Fruit fly (Drosophila melanogaster) whole organism, embryonic: Measurements from ENCODE around the gene sr.

Experiments
- Bgb ChIP-seq: fragments of 200-800 bp; sonication (Bioruptor generic); IDR thresholded peaks from 2 replicates; pipeline ENCODE4 v1.3.6; 2022; ENCODE audit warnings: missing biosample characterization, missing genetic modification characterization; ENCODE audit not compliant: partially characterized antibody
- CG10267 ChIP-seq: fragments of 200-800 bp; sonication (Bioruptor generic); optimal IDR thresholded peaks from 2 replicates; lab custom pipeline; 2018; ENCODE audit warnings: missing biosample characterization, mild to moderate bottlenecking, missing genetic modification characterization, moderate library complexity
- CG10366 ChIP-seq: fragments of 200-800 bp; sonication (Bioruptor generic); IDR thresholded peaks from 2 replicates; pipeline ENCODE4 v1.3.6; 2022; ENCODE audit warnings: missing biosample characterization, missing genetic modification characterization
- CG10462 ChIP-seq: fragments of 200-800 bp; sonication (Bioruptor generic); optimal IDR thresholded peaks from 2 replicates; lab custom pipeline; 2016; ENCODE audit warnings: missing biosample characterization, missing genetic modification characterization
- CG12219 ChIP-seq: fragments of 200-800 bp; sonication (Bioruptor generic); optimal IDR thresholded peaks from 3 replicates; lab custom pipeline; 2018; ENCODE audit warnings: missing biosample characterization, mild to moderate bottlenecking, missing genetic modification characterization
- CG13287 ChIP-seq: fragments of 200-800 bp; sonication (Bioruptor generic); IDR thresholded peaks from 2 replicates; pipeline ENCODE4 v1.3.6; 2022; ENCODE audit warnings: missing biosample characterization, missing genetic modification characterization; ENCODE audit not compliant: partially characterized antibody
- CG15011 ChIP-seq: fragments of 200-800 bp; sonication (Bioruptor generic); optimal IDR thresholded peaks from 3 replicates; lab custom pipeline; 2018; ENCODE audit warnings: missing biosample characterization, mild to moderate bottlenecking, missing genetic modification characterization
- CG15514 ChIP-seq: fragments of 200-800 bp; sonication (Bioruptor generic); optimal IDR thresholded peaks from 3 replicates; lab custom pipeline; 2017; ENCODE audit warnings: missing biosample characterization, missing genetic modification characterization, mild to moderate bottlenecking, moderate library complexity, missing genetic modification reagents
- CG16815 ChIP-seq: fragments of 200-800 bp; sonication (Bioruptor generic); optimal IDR thresholded peaks from 3 replicates; lab custom pipeline; 2017; ENCODE audit warnings: missing biosample characterization, mild to moderate bottlenecking, missing genetic modification characterization
- CG2889 ChIP-seq: fragments of 200-800 bp; sonication (Bioruptor generic); IDR thresholded peaks from 3 replicates; pipeline ENCODE4 v1.3.6; 2022; ENCODE audit warnings: missing biosample characterization, missing genetic modification characterization
- CG32532 ChIP-seq: fragments of 200-800 bp; sonication (Bioruptor generic); IDR thresholded peaks from 2 replicates; pipeline ENCODE4 v1.3.6; 2022; ENCODE audit warnings: missing biosample characterization, missing genetic modification characterization
- CG3407 ChIP-seq: fragments of 200-800 bp; sonication (Bioruptor generic); optimal IDR thresholded peaks from 2 replicates; lab custom pipeline; 2018; ENCODE audit warnings: missing biosample characterization, mild to moderate bottlenecking, missing genetic modification characterization
- CG34422 ChIP-seq: fragments of 200-800 bp; sonication (Bioruptor generic); IDR thresholded peaks from 3 replicates; pipeline ENCODE4 v1.3.6; 2022; ENCODE audit warnings: missing biosample characterization, missing genetic modification characterization
- CG6254 ChIP-seq: fragments of 200-800 bp; sonication (Bioruptor generic); optimal IDR thresholded peaks from 3 replicates; lab custom pipeline; 2017; ENCODE audit warnings: mild to moderate bottlenecking, missing biosample characterization, missing genetic modification reagents, missing genetic modification characterization
- CG7987 ChIP-seq: fragments of 200-800 bp; sonication (Bioruptor generic); optimal IDR thresholded peaks from 2 replicates; lab custom pipeline; 2018; ENCODE audit warnings: missing biosample characterization, mild to moderate bottlenecking, missing genetic modification characterization, moderate library complexity
- Dbx ChIP-seq: fragments of 200-800 bp; sonication (Bioruptor generic); IDR thresholded peaks from 3 replicates; pipeline ENCODE4 v1.3.6; 2022; ENCODE audit warnings: missing biosample characterization, missing genetic modification characterization
- Dip2 ChIP-seq: fragments of 200-800 bp; sonication (Bioruptor generic); IDR thresholded peaks from 2 replicates; pipeline ENCODE4 v1.3.6; 2022; ENCODE audit warnings: missing biosample characterization, missing genetic modification characterization
- Dip3 ChIP-seq: fragments of 200-800 bp; sonication (Bioruptor generic); optimal IDR thresholded peaks from 3 replicates; lab custom pipeline; 2016; ENCODE audit warnings: missing biosample characterization, missing genetic modification characterization
- Doc3 ChIP-seq: fragments of 200-800 bp; sonication (Bioruptor generic); IDR thresholded peaks from 3 replicates; pipeline ENCODE4 v1.3.6; 2022; ENCODE audit warnings: missing biosample characterization, missing genetic modification characterization; ENCODE audit not compliant: partially characterized antibody
- Dref ChIP-seq: fragments of 200-800 bp; sonication (Bioruptor generic); IDR thresholded peaks from 2 replicates; pipeline ENCODE4 v1.3.6; 2022; ENCODE audit warnings: missing biosample characterization, missing genetic modification characterization
- E2f2 ChIP-seq: fragments of 200-800 bp; sonication (Bioruptor generic); IDR thresholded peaks from 2 replicates; pipeline ENCODE4 v1.3.6; 2022; ENCODE audit warnings: missing biosample characterization, missing genetic modification characterization
- Eip74EF ChIP-seq, 2 experiments: fragments of 200-800 bp in 1 of 2; fragments of >200 bp in 1 of 2; sonication (Bioruptor generic) in 1 of 2; optimal IDR thresholded peaks; 2 replicates each; lab custom pipeline; 2017 to 2019; ENCODE audit warnings: missing biosample characterization in 2 of 2, missing genetic modification characterization in 2 of 2, mild to moderate bottlenecking in 1 of 2, moderate library complexity in 1 of 2
- Hand ChIP-seq: fragments of 200-800 bp; sonication (Bioruptor generic); optimal IDR thresholded peaks from 2 replicates; lab custom pipeline; 2017; ENCODE audit warnings: mild to moderate bottlenecking, missing biosample characterization, missing genetic modification reagents, missing genetic modification characterization
- HmgZ ChIP-seq: fragments of 200-800 bp; sonication (Bioruptor generic); optimal IDR thresholded peaks from 2 replicates; lab custom pipeline; 2018; ENCODE audit warnings: missing biosample characterization, mild to moderate bottlenecking, missing genetic modification characterization
- Hr78 ChIP-seq, 2 experiments: fragments of 200-800 bp in 1 of 2; fragments of >200 bp in 1 of 2; sonication (Bioruptor generic) in 1 of 2; optimal IDR thresholded peaks; 2 replicates each; lab custom pipeline; 2017 to 2019; ENCODE audit warnings: missing biosample characterization in 2 of 2, missing genetic modification characterization in 2 of 2, mild to moderate bottlenecking in 1 of 2, moderate library complexity in 1 of 2
- Myb ChIP-seq: fragments of 200-800 bp; sonication (Bioruptor generic); optimal IDR thresholded peaks from 2 replicates; lab custom pipeline; 2016; ENCODE audit warnings: missing biosample characterization, missing genetic modification characterization
- Ptx1 ChIP-seq: fragments of 200-800 bp; sonication (Bioruptor generic); IDR thresholded peaks from 2 replicates; pipeline ENCODE4 v1.3.6; 2022; ENCODE audit warnings: missing biosample characterization, missing genetic modification characterization
- Sin3A ChIP-seq: fragments of >200 bp; optimal IDR thresholded peaks from 2 replicates; lab custom pipeline; 2018
- Six4 ChIP-seq: fragments of 200-800 bp; sonication (Bioruptor generic); optimal IDR thresholded peaks from 2 replicates; lab custom pipeline; 2016; ENCODE audit warnings: missing biosample characterization, missing genetic modification characterization
- Vsx1 ChIP-seq: fragments of 200-800 bp; sonication (Bioruptor generic); optimal IDR thresholded peaks from 2 replicates; lab custom pipeline; 2017; ENCODE audit warnings: missing biosample characterization, mild to moderate bottlenecking, missing genetic modification characterization, missing genetic modification reagents
- Xrp1 ChIP-seq: fragments of 200-800 bp; sonication (Bioruptor generic); IDR thresholded peaks from 2 replicates; pipeline ENCODE4 v1.3.6; 2022; ENCODE audit warnings: missing biosample characterization, missing genetic modification characterization
- ap ChIP-seq: fragments of 200-800 bp; sonication (Bioruptor generic); IDR thresholded peaks from 2 replicates; pipeline ENCODE4 v1.3.6; 2022; ENCODE audit warnings: missing biosample characterization, missing genetic modification characterization
- bcd ChIP-seq: fragments of 200-800 bp; sonication (Bioruptor generic); optimal IDR thresholded peaks from 2 replicates; lab custom pipeline; 2017; ENCODE audit warnings: missing biosample characterization, mild to moderate bottlenecking, missing genetic modification characterization
- crc ChIP-seq: fragments of 200-800 bp; sonication (Bioruptor generic); optimal IDR thresholded peaks from 2 replicates; lab custom pipeline; 2016; ENCODE audit warnings: missing biosample characterization, missing genetic modification characterization
- crol ChIP-seq: fragments of 200-800 bp; sonication (Bioruptor generic); IDR thresholded peaks from 2 replicates; pipeline ENCODE4 v1.3.6; 2022; ENCODE audit warnings: missing biosample characterization, missing genetic modification characterization
- dmrt99B ChIP-seq: fragments of 200-800 bp; sonication (Bioruptor generic); optimal IDR thresholded peaks from 2 replicates; lab custom pipeline; 2018; ENCODE audit warnings: missing biosample characterization, mild to moderate bottlenecking, missing genetic modification characterization, moderate library complexity
- dpn ChIP-seq, 2 experiments: fragments of 200-800 bp; sonication (Bioruptor generic); optimal IDR thresholded peaks; 3 replicates each; lab custom pipeline; 2016; ENCODE audit warnings: missing biosample characterization in 2 of 2, missing genetic modification characterization in 2 of 2
- dysf ChIP-seq: fragments of 200-800 bp; sonication (Bioruptor generic); IDR thresholded peaks from 3 replicates; pipeline ENCODE4 v1.3.6; 2022; ENCODE audit warnings: missing biosample characterization, missing genetic modification characterization
- gro ChIP-seq: fragments of 200-800 bp; sonication (Bioruptor generic); optimal IDR thresholded peaks from 2 replicates; lab custom pipeline; 2016; ENCODE audit warnings: missing biosample characterization, missing genetic modification characterization
- her ChIP-seq: fragments of 200-800 bp; sonication (Bioruptor generic); optimal IDR thresholded peaks from 2 replicates; lab custom pipeline; 2016; ENCODE audit warnings: missing biosample characterization, missing genetic modification characterization
- hkb ChIP-seq, 2 experiments: fragments of 200-800 bp in 1 of 2; fragments of >200 bp in 1 of 2; sonication (Bioruptor generic) in 1 of 2; IDR thresholded peaks in 1 of 2; optimal IDR thresholded peaks in 1 of 2; 2 replicates each; pipeline versions ENCODE4 v1.3.6 to Lab custom; 2017 to 2022; ENCODE audit warnings: missing biosample characterization in 1 of 2, missing genetic modification characterization in 1 of 2
- insv ChIP-seq, 2 experiments: fragments of 200-800 bp; sonication (Bioruptor generic); optimal IDR thresholded peaks; 3 replicates each; lab custom pipeline; 2016 to 2018; ENCODE audit warnings: missing biosample characterization in 2 of 2, missing genetic modification characterization in 2 of 2
- mirr ChIP-seq: fragments of 200-800 bp; sonication (Bioruptor generic); optimal IDR thresholded peaks from 3 replicates; lab custom pipeline; 2018; ENCODE audit warnings: missing biosample characterization, mild to moderate bottlenecking, missing genetic modification characterization
- odd ChIP-seq: fragments of 200-800 bp; sonication (Bioruptor generic); optimal IDR thresholded peaks from 2 replicates; lab custom pipeline; 2017; ENCODE audit warnings: missing biosample characterization, mild to moderate bottlenecking, missing genetic modification characterization
- pho ChIP-seq: fragments of 200-800 bp; sonication (Bioruptor generic); optimal IDR thresholded peaks from 2 replicates; lab custom pipeline; 2016; ENCODE audit warnings: missing biosample characterization, missing genetic modification characterization
- run ChIP-seq: fragments of 200-800 bp; sonication (Bioruptor generic); optimal IDR thresholded peaks from 3 replicates; lab custom pipeline; 2018; ENCODE audit warnings: missing biosample characterization, mild to moderate bottlenecking, missing genetic modification characterization
- sens ChIP-seq: fragments of 200-800 bp; sonication (Bioruptor generic); peaks from one replicate; lab custom pipeline; 2016; ENCODE audit warnings: missing biosample characterization, missing genetic modification characterization
- seq ChIP-seq: fragments of 200-800 bp; sonication (Bioruptor generic); IDR thresholded peaks from 2 replicates; pipeline ENCODE4 v1.3.6; 2022; ENCODE audit warnings: missing biosample characterization, missing genetic modification characterization
- sisA ChIP-seq: fragments of 200-800 bp; sonication (Bioruptor generic); IDR thresholded peaks from 2 replicates; pipeline ENCODE4 v1.3.6; 2022; ENCODE audit warnings: missing biosample characterization, missing genetic modification characterization
- stc ChIP-seq: fragments of 200-800 bp; sonication (Bioruptor generic); IDR thresholded peaks from 2 replicates; pipeline ENCODE4 v1.3.6; 2022; ENCODE audit warnings: missing biosample characterization, missing genetic modification characterization
- twi ChIP-seq: fragments of 200-800 bp; optimal IDR thresholded peaks from 2 replicates; lab custom pipeline; 2019; ENCODE audit warnings: missing biosample characterization, mild to moderate bottlenecking, missing genetic modification characterization, moderate library complexity

The sr gene

dm6 chr3R:18168398-18168797, 77.8 kb downstream of the sr start (continued):
- TF ChIP-seq Hand, result peak; percentile 55
- TF ChIP-seq mirr (GFP tag; lab: Kevin White, UChicago), result no peak
- peak; percentile 43 for TF ChIP-seq Myb (GFP tag; lab: Kevin White, UChicago)
- TF ChIP-seq gro, result no peak
- peak; percentile 1 for TF ChIP-seq pho (GFP tag; lab: Kevin White, UChicago)
- no peak for TF ChIP-seq Eip74EF (GFP tag; optimal IDR thresholded peaks at IDR 0.05; lab: Kevin White, UChicago)
- no peak for TF ChIP-seq run (tag; lab: Kevin White, UChicago)
- no peak for TF ChIP-seq ap (GFP tag; lab: Robert Waterston, UW)
- TF ChIP-seq seq, result no peak
- TF ChIP-seq dmrt99B (tag; lab: Kevin White, UChicago), result no peak
- TF ChIP-seq crol (GFP tag; lab: Robert Waterston, UW), result no peak
- no peak for TF ChIP-seq CG10462 (GFP tag; lab: Kevin White, UChicago)
- TF ChIP-seq CG15514 (GFP tag; lab: Kevin White, UChicago), result peak; percentile 68
- TF ChIP-seq Xrp1 (GFP tag; lab: Robert Waterston, UW), result peak; percentile 34; the same call in 1 of the 2 replicates
- TF ChIP-seq CG32532 (GFP tag; lab: Robert Waterston, UW), result peak; percentile 74
- no peak for TF ChIP-seq CG6254 (GFP tag; lab: Kevin White, UChicago)
- TF ChIP-seq Six4 (GFP tag; lab: Kevin White, UChicago), result no peak
- TF ChIP-seq CG10267, result no peak
- TF ChIP-seq HmgZ (tag; lab: Kevin White, UChicago), result peak; percentile 14
- TF ChIP-seq Sin3A (lab: Kevin White, UChicago), result no peak
- TF ChIP-seq CG12219, result no peak
- no peak for TF ChIP-seq Vsx1 (GFP tag; lab: Kevin White, UChicago)
- peak; percentile 36; the same call in 1 of the 3 replicates for TF ChIP-seq dysf (GFP tag; lab: Robert Waterston, UW)
- peak; percentile 44; the same call in 1 of the 2 replicates for TF ChIP-seq E2f2 (GFP tag; lab: Robert Waterston, UW)
- no peak for TF ChIP-seq CG7987 (GFP tag; lab: Kevin White, UChicago)
- TF ChIP-seq dpn (GFP tag; optimal IDR thresholded peaks at IDR 0.05; lab: Kevin White, UChicago), result no peak
- peak; percentile 49; the same call in 1 of the 3 replicates for TF ChIP-seq Doc3
- TF ChIP-seq CG34422, result 0 out of 3 replicates have a peak, but pooled peaks have one; percentile 17
- peak; percentile 49; the same call in 1 of the 3 replicates for TF ChIP-seq Dbx (GFP tag; lab: Robert Waterston, UW)
- TF ChIP-seq Dip3, result peak; percentile 21
- no peak for TF ChIP-seq twi
- no peak for TF ChIP-seq sisA (GFP tag; lab: Robert Waterston, UW)
- TF ChIP-seq Bgb (GFP tag; lab: Robert Waterston, UW), result no peak
- no peak for TF ChIP-seq CG2889 (GFP tag; lab: Robert Waterston, UW)
- no peak for TF ChIP-seq CG16815
- TF ChIP-seq her, result peak; percentile 34
- 0 out of 2 replicates have a peak, but pooled peaks have one; percentile 21 for TF ChIP-seq Ptx1 (GFP tag; lab: Robert Waterston, UW)
- TF ChIP-seq bcd (GFP tag; lab: Kevin White, UChicago), result no peak
- TF ChIP-seq Dref (GFP tag; lab: Robert Waterston, UW), result peak; percentile 27; the same call in 1 of the 2 replicates
- TF ChIP-seq insv (GFP tag; optimal IDR thresholded peaks at IDR 0.05; lab: Kevin White, UChicago), result no peak
- TF ChIP-seq crc (GFP tag; lab: Kevin White, UChicago), result no peak
- no peak for TF ChIP-seq CG15011
- no peak for TF ChIP-seq Dip2 (GFP tag; lab: Robert Waterston, UW)
- TF ChIP-seq hkb (optimal IDR thresholded peaks at IDR 0.05; lab: Kevin White, UChicago), result no peak
- no peak for TF ChIP-seq hkb (GFP tag; IDR thresholded peaks at IDR 0.05; lab: Robert Waterston, UW)
- TF ChIP-seq odd (GFP tag; lab: Kevin White, UChicago), result no peak
- TF ChIP-seq CG10366 (GFP tag; lab: Robert Waterston, UW), result no peak
- TF ChIP-seq Hr78 (GFP tag; optimal IDR thresholded peaks at IDR 0.05; lab: Kevin White, UChicago), result no peak
- no peak for TF ChIP-seq sens (GFP tag; lab: Kevin White, UChicago)
- no peak for TF ChIP-seq stc (GFP tag; lab: Robert Waterston, UW)
- TF ChIP-seq CG13287 (GFP tag; lab: Robert Waterston, UW), result peak; percentile 15; the same call in 1 of the 2 replicates
- TF ChIP-seq CG3407 (GFP tag; lab: Kevin White, UChicago), result no peak
